Fruit fly (Drosophila melanogaster): ENCODE data around the gene CG6793.

CG6793 gene

dm6 chr3L:12079319-12079933 is 37.2 kb downstream of the CG6793 start:
- TF ChIP-seq sage (GFP tag; optimal IDR thresholded peaks at IDR 0.05), result no peak
- TF ChIP-seq Mio (GFP tag; optimal IDR thresholded peaks at IDR 0.05), result no peak
- no peak for TF ChIP-seq CG32264 (GFP tag; optimal IDR thresholded peaks at IDR 0.05)
- TF ChIP-seq Hr78 (GFP tag; optimal IDR thresholded peaks at IDR 0.05), result no peak
- no peak for TF ChIP-seq br (GFP tag; optimal IDR thresholded peaks at IDR 0.05)
- TF ChIP-seq GATAd (GFP tag; optimal IDR thresholded peaks at IDR 0.05), result no peak
- no peak for TF ChIP-seq lola (GFP tag; optimal IDR thresholded peaks at IDR 0.05)
- no peak for TF ChIP-seq N (GFP tag; optimal IDR thresholded peaks at IDR 0.05)
- no peak for TF ChIP-seq Vsx2 (GFP tag; optimal IDR thresholded peaks at IDR 0.05; ENCODE audit: partially characterized antibody)
- TF ChIP-seq sv (GFP tag; optimal IDR thresholded peaks at IDR 0.05), result no peak
- no peak for TF ChIP-seq Abd-B (GFP tag; optimal IDR thresholded peaks at IDR 0.05)
- peak; percentile 18 for TF ChIP-seq fru (GFP tag; optimal IDR thresholded peaks at IDR 0.05)
- TF ChIP-seq Sp1 (GFP tag; optimal IDR thresholded peaks at IDR 0.05), result peak; percentile 9
- no peak for TF ChIP-seq woc (GFP tag; optimal IDR thresholded peaks at IDR 0.05)
- TF ChIP-seq h (GFP tag; optimal IDR thresholded peaks at IDR 0.05), result peak; percentile 10
- no peak for TF ChIP-seq Hnf4 (GFP tag; optimal IDR thresholded peaks at IDR 0.05)
- no peak for TF ChIP-seq brk (GFP tag; optimal IDR thresholded peaks at IDR 0.05)
- TF ChIP-seq Rel (GFP tag; optimal IDR thresholded peaks at IDR 0.05), result no peak
- TF ChIP-seq Rel (tag; optimal IDR thresholded peaks at IDR 0.05), result peak; percentile 80
- TF ChIP-seq CG9705 (GFP tag; optimal IDR thresholded peaks at IDR 0.05), result peak; percentile 25
- no peak for TF ChIP-seq pan (optimal IDR thresholded peaks at IDR 0.05)
- no peak for TF ChIP-seq foxo (GFP tag; optimal IDR thresholded peaks at IDR 0.05)
- no peak for TF ChIP-seq jim (GFP tag; optimal IDR thresholded peaks at IDR 0.05)
- no peak for TF ChIP-seq rgr (GFP tag; optimal IDR thresholded peaks at IDR 0.05)
- TF ChIP-seq Dif (GFP tag; optimal IDR thresholded peaks at IDR 0.05; ENCODE audit: partially characterized antibody), result no peak
- TF ChIP-seq ey (GFP tag; optimal IDR thresholded peaks at IDR 0.05), result no peak
- no peak for TF ChIP-seq HLH106 (tag; optimal IDR thresholded peaks at IDR 0.05)
- no peak for TF ChIP-seq dmrt93B (GFP tag; optimal IDR thresholded peaks at IDR 0.05)
- no peak for TF ChIP-seq usp (GFP tag; optimal IDR thresholded peaks at IDR 0.05)
- no peak for TF ChIP-seq Myc (optimal IDR thresholded peaks at IDR 0.05)
- no peak for TF ChIP-seq Dfd (GFP tag; optimal IDR thresholded peaks at IDR 0.05)
- TF ChIP-seq psq (GFP tag; optimal IDR thresholded peaks at IDR 0.05), result peak; percentile 47
- no peak for TF ChIP-seq dsf (GFP tag; optimal IDR thresholded peaks at IDR 0.05; ENCODE audit: borderline replicate concordance)
- no peak for TF ChIP-seq Hr83 (GFP tag; optimal IDR thresholded peaks at IDR 0.05; ENCODE audit: poor library complexity, severe bottlenecking)
- peak; percentile 8 for TF ChIP-seq CrebA (GFP tag; optimal IDR thresholded peaks at IDR 0.05; ENCODE audit: borderline replicate concordance)
- TF ChIP-seq Jra (GFP tag; optimal IDR thresholded peaks at IDR 0.05), result no peak
- no peak for TF ChIP-seq OdsH (GFP tag; optimal IDR thresholded peaks at IDR 0.05)
- TF ChIP-seq dl (GFP tag; optimal IDR thresholded peaks at IDR 0.05; ENCODE audit: insufficient read depth in 1 of 2, partially characterized antibody in 2 of 2), result no peak
- no peak for TF ChIP-seq tai (GFP tag; optimal IDR thresholded peaks at IDR 0.05)

dm6 chr3L:12080423-12080822 is 38.2 kb downstream of the CG6793 start:
- TF ChIP-seq h (GFP tag; optimal IDR thresholded peaks at IDR 0.05) (peak; percentile 5), sv (GFP tag; optimal IDR thresholded peaks at IDR 0.05) (no peak), tai (GFP tag; optimal IDR thresholded peaks at IDR 0.05) (peak; percentile 15), fru (GFP tag; optimal IDR thresholded peaks at IDR 0.05) (peak; percentile 10), Hr83 (GFP tag; optimal IDR thresholded peaks at IDR 0.05; ENCODE audit: poor library complexity, severe bottlenecking) (peak; percentile 64), Hnf4 (GFP tag; optimal IDR thresholded peaks at IDR 0.05) (peak; percentile 12), Myc (optimal IDR thresholded peaks at IDR 0.05) (no peak), Jra (GFP tag; optimal IDR thresholded peaks at IDR 0.05) (no peak), Rel (GFP tag; optimal IDR thresholded peaks at IDR 0.05) (no peak), Rel (tag; optimal IDR thresholded peaks at IDR 0.05) (no peak), CG9705 (GFP tag; optimal IDR thresholded peaks at IDR 0.05) (no peak), OdsH (GFP tag; optimal IDR thresholded peaks at IDR 0.05) (peak; percentile 7), foxo (GFP tag; optimal IDR thresholded peaks at IDR 0.05) (peak in 1 of 2 experiments; percentile 18), rgr (GFP tag; optimal IDR thresholded peaks at IDR 0.05) (peak; percentile 63), sage (GFP tag; optimal IDR thresholded peaks at IDR 0.05) (no peak), CrebA (GFP tag; optimal IDR thresholded peaks at IDR 0.05; ENCODE audit: borderline replicate concordance) (no peak), Abd-B (GFP tag; optimal IDR thresholded peaks at IDR 0.05) (no peak), CG32264 (GFP tag; optimal IDR thresholded peaks at IDR 0.05) (no peak), ey (GFP tag; optimal IDR thresholded peaks at IDR 0.05) (no peak)

Data from whole organism, wandering third instar larva.